Worm (Caenorhabditis elegans) whole organism, L3 larva: Measurements from ENCODE around the gene F56D2.3.

Experiments
- R02D3.7 ChIP-seq: fragments of 150-350 bp; optimal IDR thresholded peaks from 2 replicates; lab custom pipeline; 2014; ENCODE audit warnings: missing biosample characterization, missing genetic modification characterization
- ama-1 ChIP-seq: fragments of 150-350 bp; optimal IDR thresholded peaks from 2 replicates; lab custom pipeline; 2018
- ceh-28 ChIP-seq: fragments of 150-350 bp; optimal IDR thresholded peaks from 2 replicates; lab custom pipeline; 2014; ENCODE audit warnings: missing biosample characterization, missing genetic modification reagents, missing genetic modification characterization
- ceh-82 ChIP-seq: fragments of 150-350 bp; optimal IDR thresholded peaks from 2 replicates; lab custom pipeline; 2014; ENCODE audit warnings: missing biosample characterization, missing genetic modification characterization
- egl-27 ChIP-seq: sonication (generic microtip); optimal IDR thresholded peaks from 4 replicates; lab custom pipeline; 2017; ENCODE audit warnings: missing biosample characterization, missing genetic modification reagents, missing genetic modification characterization
- elt-1 ChIP-seq: fragments of 150-350 bp; optimal IDR thresholded peaks from 2 replicates; lab custom pipeline; 2014; ENCODE audit warnings: missing biosample characterization, missing genetic modification characterization
- elt-2 ChIP-seq: sonication (generic microtip); optimal IDR thresholded peaks from 2 replicates; lab custom pipeline; 2016; ENCODE audit warnings: missing genetic modification reagents, mild to moderate bottlenecking, missing genetic modification characterization, missing compliant biosample characterization
- fkh-10 ChIP-seq: sonication (generic microtip); optimal IDR thresholded peaks from 2 replicates; lab custom pipeline; 2017; ENCODE audit warnings: missing biosample characterization, missing genetic modification reagents, missing genetic modification characterization
- fkh-2 ChIP-seq: fragments of 150-350 bp; optimal IDR thresholded peaks from 2 replicates; lab custom pipeline; 2014; ENCODE audit warnings: missing biosample characterization, missing genetic modification reagents, missing genetic modification characterization
- fos-1 ChIP-seq: fragments of 150-350 bp; optimal IDR thresholded peaks from 2 replicates; lab custom pipeline; 2014; ENCODE audit warnings: missing biosample characterization, missing genetic modification characterization
- hmg-11 ChIP-seq: sonication (generic microtip); optimal IDR thresholded peaks from 2 replicates; lab custom pipeline; 2016; ENCODE audit warnings: missing genetic modification characterization, missing compliant biosample characterization
- jun-1 ChIP-seq: fragments of 150-350 bp; optimal IDR thresholded peaks from 2 replicates; lab custom pipeline; 2014; ENCODE audit warnings: missing biosample characterization, missing genetic modification reagents, missing genetic modification characterization
- lin-15B ChIP-seq: fragments of 150-350 bp; optimal IDR thresholded peaks from 2 replicates; lab custom pipeline; 2014; ENCODE audit warnings: missing biosample characterization, missing genetic modification characterization
- lin-39 ChIP-seq: fragments of 150-350 bp; optimal IDR thresholded peaks from 2 replicates; lab custom pipeline; 2018; ENCODE audit warnings: missing biosample characterization, missing genetic modification reagents, missing genetic modification characterization
- mdl-1 ChIP-seq: fragments of 150-350 bp; optimal IDR thresholded peaks from 2 replicates; lab custom pipeline; 2014; ENCODE audit warnings: missing biosample characterization, missing genetic modification characterization
- mml-1 ChIP-seq: fragments of 150-350 bp; sonication (generic microtip); optimal IDR thresholded peaks from 3 replicates; lab custom pipeline; 2014; ENCODE audit warnings: missing biosample characterization, missing genetic modification characterization
- nfya-1 ChIP-seq: sonication (generic microtip); optimal IDR thresholded peaks from 2 replicates; lab custom pipeline; 2017; ENCODE audit warnings: missing genetic modification characterization, mild to moderate bottlenecking, missing compliant biosample characterization, antibody characterized with exemption, moderate library complexity; ENCODE audit not compliant: insufficient read depth
- nhr-23 ChIP-seq: fragments of 150-350 bp; optimal IDR thresholded peaks from 2 replicates; lab custom pipeline; 2014; ENCODE audit warnings: missing biosample characterization, missing genetic modification reagents, missing genetic modification characterization
- nhr-28 ChIP-seq: fragments of 150-350 bp; optimal IDR thresholded peaks from 2 replicates; lab custom pipeline; 2014; ENCODE audit warnings: missing biosample characterization, missing genetic modification characterization
- nhr-43 ChIP-seq: sonication (generic microtip); optimal IDR thresholded peaks from 2 replicates; lab custom pipeline; 2016; ENCODE audit warnings: mild to moderate bottlenecking, missing genetic modification characterization, missing compliant biosample characterization; ENCODE audit not compliant: poor library complexity, severe bottlenecking
- nhr-67 ChIP-seq: fragments of 150-350 bp; optimal IDR thresholded peaks from 2 replicates; lab custom pipeline; 2014; ENCODE audit warnings: missing biosample characterization, missing genetic modification characterization
- nhr-76 ChIP-seq: fragments of 150-350 bp; sonication (generic microtip); optimal IDR thresholded peaks from 5 replicates; lab custom pipeline; 2014; ENCODE audit warnings: missing biosample characterization, missing genetic modification characterization
- nhr-77 ChIP-seq: fragments of 150-350 bp; optimal IDR thresholded peaks from 2 replicates; lab custom pipeline; 2014; ENCODE audit warnings: missing biosample characterization, missing genetic modification characterization
- pha-4 ChIP-seq: fragments of 150-350 bp; optimal IDR thresholded peaks from 2 replicates; lab custom pipeline; 2014; ENCODE audit warnings: missing biosample characterization, missing genetic modification reagents, missing genetic modification characterization
- sea-2 ChIP-seq: fragments of 150-350 bp; sonication (generic microtip); optimal IDR thresholded peaks from 4 replicates; lab custom pipeline; 2014; ENCODE audit warnings: missing biosample characterization, missing genetic modification reagents, missing genetic modification characterization
- skn-1 ChIP-seq: fragments of 150-350 bp; optimal IDR thresholded peaks from 2 replicates; lab custom pipeline; 2014; ENCODE audit warnings: missing biosample characterization, missing genetic modification characterization
- snpc-4 ChIP-seq: fragments of 150-350 bp; optimal IDR thresholded peaks from 2 replicates; lab custom pipeline; 2014; ENCODE audit warnings: missing biosample characterization, missing genetic modification characterization
- tbx-2 ChIP-seq: sonication (generic microtip); optimal IDR thresholded peaks from 2 replicates; lab custom pipeline; 2016; ENCODE audit warnings: mild to moderate bottlenecking, missing genetic modification characterization, missing compliant biosample characterization
- unc-39 ChIP-seq: sonication (generic microtip); optimal IDR thresholded peaks from 4 replicates; lab custom pipeline; 2017; ENCODE audit warnings: missing biosample characterization, missing genetic modification characterization
- unc-62 ChIP-seq: fragments of 150-350 bp; sonication (generic microtip); optimal IDR thresholded peaks from 4 replicates; lab custom pipeline; 2014; ENCODE audit warnings: missing biosample characterization, missing genetic modification reagents, missing genetic modification characterization
- zag-1 ChIP-seq: fragments of 150-350 bp; optimal IDR thresholded peaks from 2 replicates; lab custom pipeline; 2014; ENCODE audit warnings: missing biosample characterization, missing genetic modification characterization
- ztf-4 ChIP-seq: fragments of 150-350 bp; optimal IDR thresholded peaks from 2 replicates; lab custom pipeline; 2014; ENCODE audit warnings: missing biosample characterization, missing genetic modification characterization

Gene F56D2.3

ce11 chrIII:5568679-5569078 is 16.1 kb upstream of the F56D2.3 start, which contains the start of gene nspb-12:
Gene nspb-12, minus strand, starts transcription at chrIII:5568779.
- TF ChIP-seq pha-4 (tag; lab: Kevin White, UChicago) (no peak), ceh-82 (no peak), unc-62 (GFP tag; lab: Kevin White, UChicago) (no peak), ztf-4 (tag; lab: Kevin White, UChicago) (no peak), snpc-4 (tag; lab: Kevin White, UChicago) (no peak), nhr-23 (tag; lab: Kevin White, UChicago) (no peak), egl-27 (tag; lab: Kevin White, UChicago) (no peak), fkh-10 (GFP tag; lab: Kevin White, UChicago) (no peak), elt-1 (tag; lab: Kevin White, UChicago) (no peak), nhr-76 (tag; lab: Kevin White, UChicago) (no peak), jun-1 (no peak), ceh-28 (tag; lab: Kevin White, UChicago) (no peak), R02D3.7 (no peak), nhr-67 (tag; lab: Kevin White, UChicago) (no peak), fkh-2 (tag; lab: Kevin White, UChicago) (no peak), nhr-43 (tag; lab: Kevin White, UChicago) (no peak), fos-1 (tag; lab: Kevin White, UChicago) (no peak), lin-15B (tag; lab: Kevin White, UChicago) (no peak), zag-1 (tag; lab: Kevin White, UChicago) (no peak), nhr-28 (no peak)
- TF ChIP-seq, all 47 proteins: peak for 0

DNA sequence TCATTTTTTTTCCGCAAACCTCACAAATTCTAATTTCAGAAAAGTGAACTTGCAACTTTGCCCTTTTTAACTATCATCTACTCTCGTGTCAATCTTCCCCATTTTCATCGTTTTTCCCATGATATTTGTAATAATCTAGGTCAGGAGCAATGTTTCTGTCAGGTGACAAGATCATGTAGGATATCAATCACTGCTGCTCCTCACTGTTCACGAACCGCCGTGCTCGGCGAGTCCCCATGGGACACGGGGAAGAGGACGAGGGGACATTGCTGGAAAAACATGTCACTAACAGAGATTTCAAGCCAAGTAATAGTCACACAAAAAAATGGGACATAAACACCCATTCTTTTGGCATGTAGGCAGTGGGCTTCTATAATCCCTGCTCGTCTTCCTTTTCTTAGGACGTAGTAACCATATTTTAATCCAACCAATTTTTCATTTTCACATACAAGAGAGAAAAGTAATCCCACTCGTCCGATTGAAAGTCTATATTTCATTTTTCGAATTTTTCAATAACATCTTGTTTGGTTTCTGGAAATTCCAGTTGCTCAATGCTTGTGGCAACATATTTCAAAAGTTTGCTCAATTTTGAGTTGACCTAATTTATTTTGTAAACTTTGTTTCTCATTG is 13.8 kb upstream of the F56D2.3 start:
- peak; percentile 36 for TF ChIP-seq lin-39 (tag; lab: Kevin White, UChicago)
- peak; percentile 10 for TF ChIP-seq nfya-1 (tag; lab: Kevin White, UChicago)
- no peak for TF ChIP-seq nhr-77 (tag; lab: Kevin White, UChicago)
- no peak for TF ChIP-seq elt-2 (tag; lab: Kevin White, UChicago)
- no peak for TF ChIP-seq nhr-28
- TF ChIP-seq tbx-2: no peak
- TF ChIP-seq, all 47 proteins: peak for 2

ce11 chrIII:5572806-5573205 is 11.9 kb upstream of the F56D2.3 start:
- peak; percentile 16 for TF ChIP-seq nfya-1 (tag; lab: Kevin White, UChicago)
- no peak for TF ChIP-seq mml-1

ce11 chrIII:5573694-5574093 is 11.1 kb upstream of the F56D2.3 start, which contains the start of gene molo-1:
Gene molo-1, plus strand, starts transcription at chrIII:5573994.
- no peak for TF ChIP-seq fkh-10 (GFP tag; lab: Kevin White, UChicago)
- no peak for TF ChIP-seq skn-1
- no peak for TF ChIP-seq unc-39 (tag; lab: Kevin White, UChicago)
- no peak for TF ChIP-seq ztf-4 (tag; lab: Kevin White, UChicago)
- TF ChIP-seq hmg-11 (tag; lab: Kevin White, UChicago): no peak
- no peak for TF ChIP-seq nhr-76 (tag; lab: Kevin White, UChicago)
- no peak for TF ChIP-seq nhr-43 (tag; lab: Kevin White, UChicago)
- TF ChIP-seq elt-1 (tag; lab: Kevin White, UChicago): no peak

DNA sequence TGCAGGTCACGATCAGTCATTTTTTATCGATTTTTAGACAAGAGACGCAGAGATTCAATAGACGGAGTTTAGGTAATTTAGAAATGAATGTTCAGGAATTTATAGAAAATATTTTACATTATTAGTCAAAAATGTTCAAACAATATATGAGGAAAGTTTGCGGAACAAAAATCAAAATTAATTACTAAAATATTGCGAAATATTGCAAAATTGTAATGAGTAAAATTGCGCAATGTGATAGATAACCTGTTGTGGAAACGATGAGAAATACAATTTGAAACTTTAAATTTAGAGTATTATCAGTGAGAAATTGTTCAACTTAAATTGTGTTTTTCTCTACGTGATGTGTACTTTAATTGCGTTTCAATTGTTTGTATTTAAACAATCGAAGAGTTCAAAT is 3.7 kb upstream of the F56D2.3 start, which contains the start of gene F56D2.5:
TSS of gene F56D2.5 (minus strand) at position 371 of the 400 bp plus-strand sequence.
- TF ChIP-seq ceh-28 (tag; lab: Kevin White, UChicago): peak; percentile 69
- TF ChIP-seq nhr-23 (tag; lab: Kevin White, UChicago): no peak
- no peak for TF ChIP-seq mdl-1 (tag; lab: Kevin White, UChicago)
- no peak for TF ChIP-seq unc-39 (tag; lab: Kevin White, UChicago)
- TF ChIP-seq lin-15B (tag; lab: Kevin White, UChicago): no peak
- no peak for TF ChIP-seq tbx-2

- TF ChIP-seq ceh-28 (tag; lab: Kevin White, UChicago) (no peak), mdl-1 (tag; lab: Kevin White, UChicago) (no peak), fos-1 (tag; lab: Kevin White, UChicago) (no peak), mml-1 (no peak), ama-1 (lab: Kevin White, UChicago) (no peak), sea-2 (GFP tag; lab: Kevin White, UChicago) (no peak)
Measured at ce11 chrIII:5582766-5583165, 2.0 kb upstream of the F56D2.3 start, which contains the start of the genes F56D2.8 and uev-2. Gene F56D2.8, minus strand, starts transcription at chrIII:5582866. Gene uev-2, plus strand, starts transcription at chrIII:5583125.
